Worm (Caenorhabditis elegans): ENCODE results near the gene lido-12.

The lido-12 gene

ce11 chrII:2985935-2986498 lies 19.6 kb upstream of the lido-12 start:
- TF ChIP-seq dao-5 (tag; optimal IDR thresholded peaks at IDR 0.05) (no peak), W03F9.2 (tag; optimal IDR thresholded peaks at IDR 0.05) (no peak), him-1 (tag; optimal IDR thresholded peaks at IDR 0.05) (no peak)

ce11 chrII:2987122-2987556 lies 18.5 kb upstream of the lido-12 start:
- TF ChIP-seq W03F9.2 (tag; optimal IDR thresholded peaks at IDR 0.05) (no peak), him-1 (tag; optimal IDR thresholded peaks at IDR 0.05) (no peak), dao-5 (tag; optimal IDR thresholded peaks at IDR 0.05) (no peak)

- peak; percentile 18 for TF ChIP-seq him-1 (tag; optimal IDR thresholded peaks at IDR 0.05)
- no peak for TF ChIP-seq dao-5 (tag; optimal IDR thresholded peaks at IDR 0.05)
Observed at ce11 chrII:2987854-2988350, 17.7 kb upstream of the lido-12 start, which contains the start of gene lido-7. lido-7 (plus strand) TSS chrII:2988300.

- no peak for TF ChIP-seq dao-5 (tag; optimal IDR thresholded peaks at IDR 0.05)
- no peak for TF ChIP-seq W03F9.2 (tag; optimal IDR thresholded peaks at IDR 0.05)
- TF ChIP-seq him-1 (tag; optimal IDR thresholded peaks at IDR 0.05), result no peak
Observed at ce11 chrII:2990089-2990488, 15.5 kb upstream of the lido-12 start.

ce11 chrII:2991555-2992083 lies 14.0 kb upstream of the lido-12 start, which contains the start of gene K08A2.2:
K08A2.2 (plus strand) TSS chrII:2991605.
- TF ChIP-seq dao-5 (tag; optimal IDR thresholded peaks at IDR 0.05) (no peak), him-1 (tag; optimal IDR thresholded peaks at IDR 0.05) (no peak), W03F9.2 (tag; optimal IDR thresholded peaks at IDR 0.05) (no peak)

- TF ChIP-seq him-1 (tag; optimal IDR thresholded peaks at IDR 0.05), result no peak
- no peak for TF ChIP-seq dao-5 (tag; optimal IDR thresholded peaks at IDR 0.05)
- TF ChIP-seq W03F9.2 (tag; optimal IDR thresholded peaks at IDR 0.05), result no peak
Observed at ce11 chrII:2992300-2992699, 13.3 kb upstream of the lido-12 start.

- no peak for TF ChIP-seq him-1 (tag; optimal IDR thresholded peaks at IDR 0.05)
- no peak for TF ChIP-seq dao-5 (tag; optimal IDR thresholded peaks at IDR 0.05)
- TF ChIP-seq W03F9.2 (tag; optimal IDR thresholded peaks at IDR 0.05), result no peak
Observed at ce11 chrII:2994590-2995392, 10.8 kb upstream of the lido-12 start.

- TF ChIP-seq dao-5 (tag; optimal IDR thresholded peaks at IDR 0.05), result no peak
- TF ChIP-seq W03F9.2 (tag; optimal IDR thresholded peaks at IDR 0.05), result no peak
- no peak for TF ChIP-seq him-1 (tag; optimal IDR thresholded peaks at IDR 0.05)
Observed at ce11 chrII:2996721-2997120, 8.9 kb upstream of the lido-12 start, which contains the start of gene lido-8. lido-8 (plus strand) TSS chrII:2997021.

- TF ChIP-seq him-1 (tag; optimal IDR thresholded peaks at IDR 0.05), result no peak
- TF ChIP-seq W03F9.2 (tag; optimal IDR thresholded peaks at IDR 0.05), result no peak
- no peak for TF ChIP-seq dao-5 (tag; optimal IDR thresholded peaks at IDR 0.05)
Observed at ce11 chrII:2997828-2998441, 7.7 kb upstream of the lido-12 start.

- TF ChIP-seq W03F9.2 (tag; optimal IDR thresholded peaks at IDR 0.05) (no peak), him-1 (tag; optimal IDR thresholded peaks at IDR 0.05) (no peak), dao-5 (tag; optimal IDR thresholded peaks at IDR 0.05) (no peak)
Observed at ce11 chrII:3000535-3001264, 4.9 kb upstream of the lido-12 start, which contains the start of gene lido-9. lido-9 (plus strand) TSS chrII:3000768.

ce11 chrII:3002211-3002610 lies 3.4 kb upstream of the lido-12 start, which contains the start of gene lido-10:
lido-10 (plus strand) TSS chrII:3002511.
- no peak for TF ChIP-seq dao-5 (tag; optimal IDR thresholded peaks at IDR 0.05)
- TF ChIP-seq W03F9.2 (tag; optimal IDR thresholded peaks at IDR 0.05), result no peak
- no peak for TF ChIP-seq him-1 (tag; optimal IDR thresholded peaks at IDR 0.05)

- TF ChIP-seq W03F9.2 (tag; optimal IDR thresholded peaks at IDR 0.05) (no peak), him-1 (tag; optimal IDR thresholded peaks at IDR 0.05) (no peak), dao-5 (tag; optimal IDR thresholded peaks at IDR 0.05) (no peak)
Observed at ce11 chrII:3003667-3004066, 1.9 kb upstream of the lido-12 start, which contains the start of gene lido-11. lido-11 (plus strand) TSS chrII:3003967.

ce11 chrII:3008400-3008799 lies 2.8 kb downstream of the lido-12 start, which contains the start of gene sdz-5:
sdz-5 (plus strand) TSS chrII:3008700.
- TF ChIP-seq dao-5 (tag; optimal IDR thresholded peaks at IDR 0.05), result no peak
- no peak for TF ChIP-seq W03F9.2 (tag; optimal IDR thresholded peaks at IDR 0.05)
- TF ChIP-seq him-1 (tag; optimal IDR thresholded peaks at IDR 0.05), result no peak
